Worm (Caenorhabditis elegans): ENCODE results near the gene clp-9.

- no peak for TF ChIP-seq ref-1 (GFP tag; conservative IDR thresholded peaks at IDR 0.05)
- TF ChIP-seq flt-1 (GFP tag; IDR thresholded peaks at IDR 0.05), result no peak
Measured at ce11 chrV:9853801-9854200, 32.0 kb downstream of the clp-9 start.
